Fruit fly (Drosophila melanogaster) whole organism, prepupa: Measurements from ENCODE around the gene CG32483.
A peak's percentile ranks its signal among the peaks of the same experiment; 100 is the strongest.

Experiments used
- Blimp-1 ChIP-seq: fragments of 200-800 bp; sonication (Bioruptor generic); optimal IDR thresholded peaks from 3 replicates; lab custom pipeline; 2017; ENCODE audit warnings: missing biosample characterization, missing genetic modification characterization, mild to moderate bottlenecking, moderate library complexity, missing genetic modification reagents
- CG10631 ChIP-seq: fragments of 200-800 bp; sonication (Bioruptor generic); optimal IDR thresholded peaks from 2 replicates; lab custom pipeline; 2016; ENCODE audit warnings: missing biosample characterization, missing genetic modification characterization
- CG11294 ChIP-seq: fragments of 200-800 bp; sonication (Bioruptor generic); IDR thresholded peaks from 2 replicates; pipeline ENCODE4 v1.3.6; 2022; ENCODE audit warnings: missing biosample characterization, missing genetic modification characterization
- CG11762 ChIP-seq: fragments of 200-800 bp; sonication (Bioruptor generic); optimal IDR thresholded peaks from 3 replicates; lab custom pipeline; 2016; ENCODE audit warnings: missing biosample characterization, missing genetic modification characterization; ENCODE audit not compliant: insufficient read depth
- CG11902 ChIP-seq: fragments of 200-800 bp; sonication (Bioruptor generic); optimal IDR thresholded peaks from 3 replicates; lab custom pipeline; 2016; ENCODE audit warnings: missing biosample characterization, missing genetic modification characterization
- CG15336 ChIP-seq: fragments of 200-800 bp; sonication (Bioruptor generic); IDR thresholded peaks from 2 replicates; pipeline ENCODE4 v1.3.6; 2022; ENCODE audit warnings: missing biosample characterization, missing genetic modification characterization
- CG1621 ChIP-seq: fragments of 200-800 bp; sonication (Bioruptor generic); optimal IDR thresholded peaks from 3 replicates; lab custom pipeline; 2018; ENCODE audit warnings: missing biosample characterization, mild to moderate bottlenecking, missing genetic modification characterization
- CG16779 ChIP-seq: fragments of 200-800 bp; sonication (Bioruptor generic); optimal IDR thresholded peaks from 3 replicates; lab custom pipeline; 2017; ENCODE audit warnings: missing biosample characterization, mild to moderate bottlenecking, missing genetic modification characterization
- CG3032 ChIP-seq: fragments of 200-800 bp; optimal IDR thresholded peaks from 2 replicates; lab custom pipeline; 2019; ENCODE audit warnings: missing biosample characterization, mild to moderate bottlenecking, missing genetic modification characterization, moderate library complexity
- CG32006 ChIP-seq: fragments of 200-800 bp; sonication (Bioruptor generic); optimal IDR thresholded peaks from 3 replicates; lab custom pipeline; 2017; ENCODE audit warnings: missing biosample characterization, mild to moderate bottlenecking, missing genetic modification characterization
- CG34406 ChIP-seq: fragments of 200-800 bp; sonication (Bioruptor generic); optimal IDR thresholded peaks from 3 replicates; lab custom pipeline; 2016; ENCODE audit warnings: missing biosample characterization, missing genetic modification characterization
- CG4318 ChIP-seq: fragments of 200-800 bp; sonication (Bioruptor generic); optimal IDR thresholded peaks from 3 replicates; lab custom pipeline; 2017; ENCODE audit warnings: missing biosample characterization, mild to moderate bottlenecking, missing genetic modification characterization
- CG6163 ChIP-seq: fragments of 200-800 bp; sonication (Bioruptor generic); IDR thresholded peaks from 3 replicates; pipeline ENCODE4 v1.3.6; 2022; ENCODE audit warnings: missing biosample characterization, missing genetic modification characterization
- CG6276 ChIP-seq: fragments of 200-800 bp; sonication (Bioruptor generic); optimal IDR thresholded peaks from 2 replicates; lab custom pipeline; 2017; ENCODE audit warnings: missing biosample characterization, mild to moderate bottlenecking, missing genetic modification characterization
- CG6792 ChIP-seq: fragments of 200-800 bp; sonication (Bioruptor generic); optimal IDR thresholded peaks from 3 replicates; lab custom pipeline; 2016; ENCODE audit warnings: missing biosample characterization, missing genetic modification characterization
- CG6808 ChIP-seq: fragments of 200-800 bp; sonication (Bioruptor generic); optimal IDR thresholded peaks from 3 replicates; lab custom pipeline; 2017; ENCODE audit warnings: missing biosample characterization, missing genetic modification characterization, mild to moderate bottlenecking, moderate library complexity, missing genetic modification reagents
- CG6854 ChIP-seq: fragments of 200-800 bp; sonication (Bioruptor generic); optimal IDR thresholded peaks from 2 replicates; lab custom pipeline; 2017; ENCODE audit warnings: missing biosample characterization, mild to moderate bottlenecking, missing genetic modification characterization
- CG7368 ChIP-seq: fragments of 200-800 bp; sonication (Bioruptor generic); optimal IDR thresholded peaks from 3 replicates; lab custom pipeline; 2016; ENCODE audit warnings: missing biosample characterization, missing genetic modification characterization
- CG8119 ChIP-seq: fragments of 200-800 bp; sonication (Bioruptor generic); IDR thresholded peaks from 3 replicates; pipeline ENCODE4 v1.3.6; 2022; ENCODE audit warnings: missing biosample characterization, missing genetic modification characterization
- CG8319 ChIP-seq: fragments of 200-800 bp; sonication (Bioruptor generic); optimal IDR thresholded peaks from 3 replicates; lab custom pipeline; 2016; ENCODE audit warnings: missing biosample characterization, missing genetic modification characterization
- CG8632 ChIP-seq: fragments of 200-800 bp; sonication (Bioruptor generic); optimal IDR thresholded peaks from 3 replicates; lab custom pipeline; 2016; ENCODE audit warnings: missing biosample characterization, missing genetic modification characterization
- Eip78C ChIP-seq: fragments of 200-800 bp; sonication (Bioruptor generic); peaks from one replicate; lab custom pipeline; 2016; ENCODE audit warnings: missing biosample characterization, missing genetic modification characterization
- Eip93F ChIP-seq: fragments of 200-800 bp; sonication (Bioruptor generic); optimal IDR thresholded peaks from 2 replicates; lab custom pipeline; 2016; ENCODE audit warnings: missing biosample characterization, mild to moderate bottlenecking, missing genetic modification characterization
- Ets21C ChIP-seq: fragments of 200-800 bp; sonication (Bioruptor generic); optimal IDR thresholded peaks from 3 replicates; lab custom pipeline; 2016; ENCODE audit warnings: missing biosample characterization, missing genetic modification characterization
- Ets96B ChIP-seq: fragments of 200-800 bp; optimal IDR thresholded peaks from 2 replicates; lab custom pipeline; 2019; ENCODE audit warnings: missing biosample characterization, mild to moderate bottlenecking, missing genetic modification characterization, moderate library complexity
- Gug ChIP-seq: fragments of 200-800 bp; sonication (Bioruptor generic); IDR thresholded peaks from 2 replicates; pipeline ENCODE4 v1.3.6; 2022; ENCODE audit warnings: missing biosample characterization, missing genetic modification characterization
- Hr38 ChIP-seq: sonication (Bioruptor generic); optimal IDR thresholded peaks from 2 replicates; lab custom pipeline; 2016; ENCODE audit warnings: missing biosample characterization, missing genetic modification characterization
- Hr39 ChIP-seq: fragments of 200-800 bp; sonication (Bioruptor generic); optimal IDR thresholded peaks from 2 replicates; lab custom pipeline; 2016; ENCODE audit warnings: missing biosample characterization, missing genetic modification characterization
- Hr4 ChIP-seq: fragments of 200-800 bp; sonication (Bioruptor generic); optimal IDR thresholded peaks from 3 replicates; lab custom pipeline; 2016; ENCODE audit warnings: missing biosample characterization, missing genetic modification characterization
- Lpt ChIP-seq: fragments of 200-800 bp; sonication (Bioruptor generic); optimal IDR thresholded peaks from 3 replicates; lab custom pipeline; 2016; ENCODE audit warnings: missing biosample characterization, missing genetic modification characterization
- Met ChIP-seq: fragments of 200-800 bp; sonication (Bioruptor generic); optimal IDR thresholded peaks from 3 replicates; lab custom pipeline; 2016; ENCODE audit warnings: missing biosample characterization, missing genetic modification characterization
- OdsH ChIP-seq: fragments of 200-800 bp; sonication (Bioruptor generic); optimal IDR thresholded peaks from 3 replicates; lab custom pipeline; 2016; ENCODE audit warnings: missing biosample characterization, missing genetic modification characterization
- Smox ChIP-seq: fragments of 200-800 bp; sonication (Bioruptor generic); optimal IDR thresholded peaks from 3 replicates; lab custom pipeline; 2016; ENCODE audit warnings: missing biosample characterization, missing genetic modification characterization
- Sox15 ChIP-seq: fragments of 200-800 bp; sonication (Bioruptor generic); optimal IDR thresholded peaks from 3 replicates; lab custom pipeline; 2016; ENCODE audit warnings: missing biosample characterization, missing genetic modification characterization
- achi ChIP-seq: fragments of 200-800 bp; sonication (Bioruptor generic); optimal IDR thresholded peaks from 3 replicates; lab custom pipeline; 2016; ENCODE audit warnings: missing biosample characterization, missing genetic modification characterization
- acj6 ChIP-seq: fragments of 200-800 bp; sonication (Bioruptor generic); optimal IDR thresholded peaks from 3 replicates; lab custom pipeline; 2016; ENCODE audit warnings: missing biosample characterization, missing genetic modification characterization
- cyc ChIP-seq: fragments of 200-800 bp; sonication (Bioruptor generic); optimal IDR thresholded peaks from 3 replicates; lab custom pipeline; 2016; ENCODE audit warnings: missing biosample characterization, missing genetic modification characterization
- dsx ChIP-seq: fragments of 200-800 bp; optimal IDR thresholded peaks from 3 replicates; lab custom pipeline; 2019; ENCODE audit warnings: missing biosample characterization, mild to moderate bottlenecking, missing genetic modification characterization, moderate library complexity; ENCODE audit not compliant: poor library complexity, severe bottlenecking
- eg ChIP-seq: fragments of 200-800 bp; sonication (Bioruptor generic); IDR thresholded peaks from 3 replicates; pipeline ENCODE4 v1.3.6; 2022; ENCODE audit warnings: missing biosample characterization, missing genetic modification characterization
- esn ChIP-seq: fragments of 200-800 bp; sonication (Bioruptor generic); optimal IDR thresholded peaks from 2 replicates; lab custom pipeline; 2016; ENCODE audit warnings: missing biosample characterization, mild to moderate bottlenecking, missing genetic modification characterization, moderate library complexity
- fd85E ChIP-seq: fragments of 200-800 bp; sonication (Bioruptor generic); optimal IDR thresholded peaks from 3 replicates; lab custom pipeline; 2016; ENCODE audit warnings: missing biosample characterization, missing genetic modification characterization
- fkh ChIP-seq: fragments of 200-800 bp; sonication (Bioruptor generic); optimal IDR thresholded peaks from 3 replicates; lab custom pipeline; 2017; ENCODE audit warnings: missing biosample characterization, mild to moderate bottlenecking, missing genetic modification characterization, moderate library complexity
- lz ChIP-seq: fragments of 200-800 bp; sonication (Bioruptor generic); optimal IDR thresholded peaks from 3 replicates; lab custom pipeline; 2016; ENCODE audit warnings: missing biosample characterization, missing genetic modification characterization
- net ChIP-seq: fragments of 200-800 bp; sonication (Bioruptor generic); optimal IDR thresholded peaks from 3 replicates; lab custom pipeline; 2016; ENCODE audit warnings: missing biosample characterization, missing genetic modification characterization
- pdm3 ChIP-seq: fragments of 200-800 bp; sonication (Bioruptor generic); optimal IDR thresholded peaks from 3 replicates; lab custom pipeline; 2016; ENCODE audit warnings: missing biosample characterization, missing genetic modification characterization
- salr ChIP-seq, 2 experiments: fragments of 200-800 bp; sonication (Bioruptor generic); optimal IDR thresholded peaks; 3 replicates each; lab custom pipeline; 2016 to 2018; ENCODE audit warnings: missing biosample characterization in 2 of 2, missing genetic modification characterization in 2 of 2, mild to moderate bottlenecking in 1 of 2
- spab ChIP-seq: fragments of 200-800 bp; sonication (Bioruptor generic); optimal IDR thresholded peaks from 2 replicates; lab custom pipeline; 2017; ENCODE audit warnings: missing biosample characterization, mild to moderate bottlenecking, missing genetic modification characterization, missing genetic modification reagents
- ss ChIP-seq, 2 experiments: fragments of 200-800 bp; sonication (Bioruptor generic); optimal IDR thresholded peaks; 2 replicates in 1 of 2; 3 replicates in 1 of 2; lab custom pipeline; 2017 to 2018; ENCODE audit warnings: mild to moderate bottlenecking in 2 of 2, missing biosample characterization in 2 of 2, missing genetic modification characterization in 2 of 2, moderate library complexity in 1 of 2
- svp ChIP-seq: fragments of 200-800 bp; sonication (Bioruptor generic); peaks from one replicate; lab custom pipeline; 2016; ENCODE audit warnings: missing biosample characterization, missing genetic modification characterization
- topi ChIP-seq: fragments of 200-800 bp; sonication (Bioruptor generic); optimal IDR thresholded peaks from 3 replicates; lab custom pipeline; 2016; ENCODE audit warnings: missing biosample characterization, missing genetic modification characterization
- vri ChIP-seq: fragments of 200-800 bp; sonication (Bioruptor generic); optimal IDR thresholded peaks from 3 replicates; lab custom pipeline; 2016; ENCODE audit warnings: missing biosample characterization, mild to moderate bottlenecking, missing genetic modification characterization

The CG32483 gene

dm6 chr3L:721863-722262, 32.0 kb upstream of the CG32483 start:
- no peak for TF ChIP-seq net
- peak; percentile 32; the same call in 1 of the 2 replicates for TF ChIP-seq CG11294 (GFP tag; lab: Robert Waterston, UW)
- TF ChIP-seq achi (GFP tag; lab: Kevin White, UChicago), result no peak
- TF ChIP-seq dsx (GFP tag; lab: Kevin White, UChicago), result no peak
- TF ChIP-seq CG3032 (tag; lab: Kevin White, UChicago), result no peak
- no peak for TF ChIP-seq Hr39
- no peak for TF ChIP-seq Ets21C (GFP tag; lab: Kevin White, UChicago)
- no peak for TF ChIP-seq CG8632 (GFP tag; lab: Kevin White, UChicago)
- TF ChIP-seq Blimp-1 (GFP tag; lab: Kevin White, UChicago), result no peak
- TF ChIP-seq Hr38 (GFP tag; lab: Kevin White, UChicago), result no peak
- TF ChIP-seq eg (GFP tag; lab: Robert Waterston, UW), result peak; percentile 47; the same call in 1 of the 3 replicates
- no peak for TF ChIP-seq Sox15 (GFP tag; lab: Kevin White, UChicago)
- TF ChIP-seq CG6276 (GFP tag; lab: Kevin White, UChicago), result no peak
- no peak for TF ChIP-seq fd85E (GFP tag; lab: Kevin White, UChicago)
- TF ChIP-seq CG11762 (GFP tag; lab: Kevin White, UChicago), result no peak
- TF ChIP-seq CG4318, result no peak
- no peak for TF ChIP-seq CG8319
- no peak for TF ChIP-seq CG11902
- TF ChIP-seq vri (GFP tag; lab: Kevin White, UChicago), result no peak
- TF ChIP-seq pdm3 (GFP tag; lab: Kevin White, UChicago), result no peak
- peak; percentile 25; the same call in 1 of the 2 replicates for TF ChIP-seq Gug (GFP tag; lab: Robert Waterston, UW)
- no peak for TF ChIP-seq Lpt (GFP tag; lab: Kevin White, UChicago)
- TF ChIP-seq topi (GFP tag; lab: Kevin White, UChicago), result no peak
- peak; percentile 69 for TF ChIP-seq CG6163
- TF ChIP-seq CG7368 (GFP tag; lab: Kevin White, UChicago), result no peak
- TF ChIP-seq CG1621, result no peak
- TF ChIP-seq CG10631 (GFP tag; lab: Kevin White, UChicago), result no peak
- TF ChIP-seq fkh (GFP tag; lab: Kevin White, UChicago), result no peak
- TF ChIP-seq esn (GFP tag; lab: Kevin White, UChicago), result no peak
- TF ChIP-seq CG15336 (GFP tag; lab: Robert Waterston, UW), result peak; percentile 52
- TF ChIP-seq Smox (GFP tag; lab: Kevin White, UChicago), result no peak
- TF ChIP-seq Eip93F (GFP tag; lab: Kevin White, UChicago), result no peak
- no peak for TF ChIP-seq CG16779 (tag; lab: Kevin White, UChicago)
- TF ChIP-seq salr (GFP tag; optimal IDR thresholded peaks at IDR 0.05; lab: Kevin White, UChicago), result no peak
- TF ChIP-seq CG6808 (GFP tag; lab: Kevin White, UChicago), result no peak
- no peak for TF ChIP-seq acj6 (GFP tag; lab: Kevin White, UChicago)
- peak; percentile 30 for TF ChIP-seq Hr4 (GFP tag; lab: Kevin White, UChicago)
- TF ChIP-seq svp, result no peak
- no peak for TF ChIP-seq CG6792 (GFP tag; lab: Kevin White, UChicago)
- no peak for TF ChIP-seq CG34406 (GFP tag; lab: Kevin White, UChicago)
- no peak for TF ChIP-seq lz (GFP tag; lab: Kevin White, UChicago)
- TF ChIP-seq CG32006 (GFP tag; lab: Kevin White, UChicago), result no peak
- TF ChIP-seq Met, result no peak
- no peak for TF ChIP-seq Ets96B (tag; lab: Kevin White, UChicago)
- peak; percentile 30 for TF ChIP-seq Eip78C (GFP tag; lab: Kevin White, UChicago)
- TF ChIP-seq spab (GFP tag; lab: Kevin White, UChicago), result no peak
- 0 out of 3 replicates have a peak, but pooled peaks have one; percentile 18 for TF ChIP-seq CG8119 (GFP tag; lab: Robert Waterston, UW)
- no peak for TF ChIP-seq CG6854
- TF ChIP-seq OdsH (GFP tag; lab: Kevin White, UChicago), result no peak
- TF ChIP-seq ss (GFP tag; optimal IDR thresholded peaks at IDR 0.05; lab: Kevin White, UChicago), result peak in 1 of 2 experiments; percentile 80
- no peak for TF ChIP-seq cyc (GFP tag; lab: Kevin White, UChicago)
- TF ChIP-seq, all 60 proteins: peak for 9
